Worm (Caenorhabditis elegans) whole organism, L4 larva: ENCODE measurements around the gene K08E7.6.

Experiments used
- D1046.2 ChIP-seq: fragments of 200-800 bp; sonication (Bioruptor generic); IDR thresholded peaks from 2 replicates; pipeline ENCODE4 v1.3.6; 2022; ENCODE audit warnings: missing genetic modification characterization, missing compliant biosample characterization
- F37D6.2 ChIP-seq: sonication (generic microtip); optimal IDR thresholded peaks from 2 replicates; lab custom pipeline; 2016; ENCODE audit warnings: mild to moderate bottlenecking, missing genetic modification characterization, missing compliant biosample characterization
- F49E8.2 ChIP-seq: sonication (generic microtip); optimal IDR thresholded peaks from 2 replicates; lab custom pipeline; 2016; ENCODE audit warnings: missing compliant biosample characterization, mild to moderate bottlenecking, missing genetic modification characterization, borderline replicate concordance
- T20F7.1 ChIP-seq: fragments of 200-800 bp; sonication (Bioruptor generic); optimal IDR thresholded peaks from 2 replicates; lab custom pipeline; 2018; ENCODE audit warnings: mild to moderate bottlenecking, missing genetic modification characterization, missing compliant biosample characterization
- T26A8.4 ChIP-seq: fragments of 200-800 bp; sonication (Bioruptor generic); IDR thresholded peaks from 2 replicates; pipeline ENCODE4 v1.3.6; 2022; ENCODE audit warnings: missing genetic modification characterization, missing compliant biosample characterization
- aha-1 ChIP-seq: fragments of 150-350 bp; peaks from one replicate; lab custom pipeline; 2014; ENCODE audit warnings: missing biosample characterization, missing genetic modification characterization
- ama-1 ChIP-seq: fragments of 150-350 bp; optimal IDR thresholded peaks from 2 replicates; lab custom pipeline; 2014; ENCODE audit warnings: inconsistent platforms, mixed read lengths
- attf-4 ChIP-seq: sonication (generic microtip); optimal IDR thresholded peaks from 3 replicates; lab custom pipeline; 2017; ENCODE audit warnings: missing biosample characterization, missing genetic modification characterization
- ceh-20 ChIP-seq: fragments of 200-800 bp; sonication (Bioruptor generic); IDR thresholded peaks from 2 replicates; pipeline ENCODE4 v1.3.6; 2022; ENCODE audit warnings: missing genetic modification reagents, missing genetic modification characterization, missing compliant biosample characterization
- ceh-28 ChIP-seq: fragments of 150-350 bp; optimal IDR thresholded peaks from 2 replicates; lab custom pipeline; 2014; ENCODE audit warnings: missing biosample characterization, missing genetic modification reagents, missing genetic modification characterization
- ces-1 ChIP-seq: fragments of 150-350 bp; sonication (generic microtip); optimal IDR thresholded peaks from 4 replicates; lab custom pipeline; 2014; ENCODE audit warnings: missing biosample characterization, missing genetic modification reagents, missing genetic modification characterization
- ctbp-1 ChIP-seq: fragments of 200-800 bp; sonication (Bioruptor generic); IDR thresholded peaks from 2 replicates; pipeline ENCODE4 v1.3.6; 2022; ENCODE audit warnings: missing genetic modification reagents, missing genetic modification characterization, missing compliant biosample characterization
- daf-12 ChIP-seq: fragments of 150-350 bp; optimal IDR thresholded peaks from 2 replicates; lab custom pipeline; 2014; ENCODE audit warnings: missing biosample characterization, missing genetic modification reagents, missing genetic modification characterization
- daf-16 ChIP-seq, 3 experiments: sonication (generic microtip); optimal IDR thresholded peaks; 2 replicates each; lab custom pipeline; 2016 to 2017; ENCODE audit warnings: missing genetic modification characterization in 3 of 3, missing genetic modification reagents in 3 of 3, mild to moderate bottlenecking in 2 of 3, missing compliant biosample characterization in 2 of 3, missing biosample characterization in 1 of 3, moderate library complexity in 1 of 3
- daf-8 ChIP-seq: fragments of 200-800 bp; sonication (Bioruptor generic); IDR thresholded peaks from 2 replicates; pipeline ENCODE4 v1.3.6; 2022; ENCODE audit warnings: missing genetic modification characterization, missing compliant biosample characterization
- dpl-1 ChIP-seq: fragments of 150-350 bp; optimal IDR thresholded peaks from 2 replicates; lab custom pipeline; 2014; ENCODE audit warnings: missing biosample characterization, missing genetic modification reagents, missing genetic modification characterization
- egl-27 ChIP-seq: sonication (generic microtip); optimal IDR thresholded peaks from 3 replicates; lab custom pipeline; 2017; ENCODE audit warnings: missing biosample characterization, missing genetic modification reagents, missing genetic modification characterization
- hlh-11 ChIP-seq: fragments of 200-800 bp; sonication (Bioruptor generic); optimal IDR thresholded peaks from 2 replicates; lab custom pipeline; 2018; ENCODE audit warnings: mild to moderate bottlenecking, missing genetic modification characterization, missing compliant biosample characterization
- hlh-30 ChIP-seq: sonication (generic microtip); optimal IDR thresholded peaks from 2 replicates; lab custom pipeline; 2017; ENCODE audit warnings: antibody characterized with exemption, mild to moderate bottlenecking, missing genetic modification characterization, missing compliant biosample characterization; ENCODE audit not compliant: insufficient read depth
- lim-7 ChIP-seq: fragments of 200-800 bp; sonication (Bioruptor generic); IDR thresholded peaks from 2 replicates; pipeline ENCODE4 v1.3.6; 2022; ENCODE audit warnings: missing genetic modification characterization, missing compliant biosample characterization
- lin-1 ChIP-seq: fragments of 200-800 bp; sonication (Bioruptor generic); IDR thresholded peaks from 2 replicates; pipeline ENCODE4 v1.3.6; 2022; ENCODE audit warnings: missing genetic modification reagents, missing genetic modification characterization, missing compliant biosample characterization
- lin-29 ChIP-seq: fragments of 200-800 bp; sonication (Bioruptor generic); IDR thresholded peaks from 2 replicates; pipeline ENCODE4 v1.3.6; 2022; ENCODE audit warnings: missing genetic modification reagents, missing genetic modification characterization, missing compliant biosample characterization
- lin-38 ChIP-seq: fragments of 200-800 bp; sonication (Bioruptor generic); IDR thresholded peaks from 2 replicates; pipeline ENCODE4 v1.3.6; 2022; ENCODE audit warnings: missing genetic modification reagents, missing genetic modification characterization, missing compliant biosample characterization
- lsy-2 ChIP-seq, 2 experiments: fragments of 150-350 bp in 1 of 2; sonication (generic microtip) in 1 of 2; optimal IDR thresholded peaks; 2 replicates each; lab custom pipeline; 2014 to 2017; ENCODE audit warnings: missing biosample characterization in 2 of 2, missing genetic modification characterization in 2 of 2
- mdt-29 ChIP-seq: fragments of 200-800 bp; sonication (Bioruptor generic); IDR thresholded peaks from 2 replicates; pipeline ENCODE4 v1.3.6; 2022; ENCODE audit warnings: missing genetic modification reagents, missing genetic modification characterization, missing compliant biosample characterization
- mep-1 ChIP-seq: fragments of 150-350 bp; sonication (generic microtip); optimal IDR thresholded peaks from 3 replicates; lab custom pipeline; 2014; ENCODE audit warnings: missing biosample characterization, missing genetic modification characterization
- mes-2 ChIP-seq: sonication (generic microtip); optimal IDR thresholded peaks from 2 replicates; lab custom pipeline; 2016; ENCODE audit warnings: missing genotype, mild to moderate bottlenecking, missing genetic modification characterization, missing compliant biosample characterization; ENCODE audit not compliant: poor library complexity, severe bottlenecking
- nhr-11 ChIP-seq: fragments of 150-350 bp; optimal IDR thresholded peaks from 2 replicates; lab custom pipeline; 2014; ENCODE audit warnings: missing biosample characterization, missing genetic modification characterization
- nhr-111 ChIP-seq: fragments of 200-800 bp; sonication (Bioruptor generic); optimal IDR thresholded peaks from 2 replicates; lab custom pipeline; 2018; ENCODE audit warnings: mild to moderate bottlenecking, missing genetic modification characterization, missing compliant biosample characterization
- nhr-237 ChIP-seq: sonication (generic microtip); optimal IDR thresholded peaks from 2 replicates; lab custom pipeline; 2017; ENCODE audit warnings: missing biosample characterization, missing genetic modification characterization
- nhr-25 ChIP-seq: sonication (generic microtip); optimal IDR thresholded peaks from 2 replicates; lab custom pipeline; 2017; ENCODE audit warnings: missing genetic modification characterization, mild to moderate bottlenecking, missing compliant biosample characterization, antibody characterized with exemption, moderate library complexity, borderline replicate concordance; ENCODE audit not compliant: insufficient read depth
- nhr-28 ChIP-seq: fragments of 150-350 bp; optimal IDR thresholded peaks from 2 replicates; lab custom pipeline; 2014; ENCODE audit warnings: missing biosample characterization, missing genetic modification characterization
- nhr-77 ChIP-seq: fragments of 150-350 bp; optimal IDR thresholded peaks from 2 replicates; lab custom pipeline; 2014; ENCODE audit warnings: missing biosample characterization, missing genetic modification characterization
- php-3 ChIP-seq: fragments of 200-800 bp; sonication (Bioruptor generic); IDR thresholded peaks from 2 replicates; pipeline ENCODE4 v1.3.6; 2022; ENCODE audit warnings: missing genetic modification reagents, missing genetic modification characterization, missing compliant biosample characterization
- pqm-1 ChIP-seq: sonication (generic microtip); optimal IDR thresholded peaks from 2 replicates; lab custom pipeline; 2017; ENCODE audit warnings: missing biosample characterization, missing genetic modification characterization
- set-16 ChIP-seq: fragments of 200-800 bp; sonication (Bioruptor generic); IDR thresholded peaks from 2 replicates; pipeline ENCODE4 v1.3.6; 2022; ENCODE audit warnings: missing genetic modification reagents, missing genetic modification characterization, missing compliant biosample characterization
- skn-1 ChIP-seq: fragments of 150-350 bp; optimal IDR thresholded peaks from 2 replicates; lab custom pipeline; 2014; ENCODE audit warnings: missing biosample characterization, missing genetic modification characterization
- snpc-4 ChIP-seq: fragments of 150-350 bp; optimal IDR thresholded peaks from 2 replicates; lab custom pipeline; 2014; ENCODE audit warnings: missing biosample characterization, missing genetic modification characterization
- spr-1 ChIP-seq: sonication (generic microtip); optimal IDR thresholded peaks from 2 replicates; lab custom pipeline; 2016; ENCODE audit warnings: mild to moderate bottlenecking, missing genetic modification characterization, missing compliant biosample characterization
- spr-3 ChIP-seq: fragments of 200-800 bp; sonication (Bioruptor generic); optimal IDR thresholded peaks from 2 replicates; lab custom pipeline; 2018; ENCODE audit warnings: mild to moderate bottlenecking, missing genetic modification characterization, missing compliant biosample characterization
- unc-130 ChIP-seq: sonication (generic microtip); optimal IDR thresholded peaks from 2 replicates; lab custom pipeline; 2016; ENCODE audit warnings: missing genetic modification reagents, missing genetic modification characterization, missing compliant biosample characterization
- unc-62 ChIP-seq, 3 experiments: fragments of 150-350 bp in 1 of 3; sonication (generic microtip); optimal IDR thresholded peaks in 2 of 3; peaks in 1 of 3; 1 replicate in 1 of 3; 2 replicates in 2 of 3; lab custom pipeline; 2014 to 2017; ENCODE audit warnings: missing biosample characterization in 3 of 3, missing genetic modification characterization in 3 of 3, missing genetic modification reagents in 3 of 3, missing genotype in 1 of 3
- vab-7 ChIP-seq: fragments of 200-800 bp; sonication (Bioruptor generic); IDR thresholded peaks from 2 replicates; pipeline ENCODE4 v1.3.6; 2022; ENCODE audit warnings: missing genetic modification reagents, missing genetic modification characterization, missing compliant biosample characterization
- zfp-2 ChIP-seq: sonication (generic microtip); optimal IDR thresholded peaks from 2 replicates; lab custom pipeline; 2016; ENCODE audit warnings: mild to moderate bottlenecking, missing genetic modification characterization, missing compliant biosample characterization
- zip-11 ChIP-seq: fragments of 200-800 bp; sonication (Bioruptor generic); IDR thresholded peaks from 2 replicates; pipeline ENCODE4 v1.3.6; 2022; ENCODE audit warnings: missing genetic modification characterization, missing compliant biosample characterization
- zip-2 ChIP-seq: fragments of 150-350 bp; optimal IDR thresholded peaks from 2 replicates; lab custom pipeline; 2014; ENCODE audit warnings: missing biosample characterization, missing genetic modification characterization
- ztf-7 ChIP-seq: fragments of 150-350 bp; optimal IDR thresholded peaks from 2 replicates; lab custom pipeline; 2014; ENCODE audit warnings: missing biosample characterization, missing genetic modification characterization

The K08E7.6 gene

ce11 chrIV:12615122-12615745 is 34.3 kb upstream of the K08E7.6 start:
- peak; percentile 26; the same call in 1 of the 2 replicates for TF ChIP-seq set-16 (GFP tag; lab: Robert Waterston, UW)
- TF ChIP-seq php-3, result no peak
- TF ChIP-seq nhr-111 (GFP tag; lab: Kevin White, UChicago), result no peak
- TF ChIP-seq unc-130 (GFP tag; lab: Kevin White, UChicago), result no peak
- TF ChIP-seq ceh-20 (GFP tag; lab: Robert Waterston, UW), result no peak
- peak; percentile 14 for TF ChIP-seq hlh-11 (tag; lab: Kevin White, UChicago)
- no peak for TF ChIP-seq lsy-2 (tag; optimal IDR thresholded peaks at IDR 0.05; lab: Kevin White, UChicago)
- TF ChIP-seq mdt-29 (GFP tag; lab: Robert Waterston, UW), result no peak
- TF ChIP-seq vab-7 (GFP tag; lab: Robert Waterston, UW), result no peak
- no peak for TF ChIP-seq nhr-237 (tag; lab: Kevin White, UChicago)
- no peak for TF ChIP-seq nhr-25
- TF ChIP-seq daf-8 (GFP tag; lab: Robert Waterston, UW), result no peak
- no peak for TF ChIP-seq aha-1 (tag; lab: Kevin White, UChicago)
- no peak for TF ChIP-seq daf-12
- peak; percentile 5 for TF ChIP-seq nhr-11 (tag; lab: Kevin White, UChicago)
- TF ChIP-seq ztf-7 (tag; lab: Kevin White, UChicago), result no peak
- TF ChIP-seq spr-1, result no peak
- TF ChIP-seq ceh-28 (tag; lab: Kevin White, UChicago), result no peak
- TF ChIP-seq snpc-4 (tag; lab: Kevin White, UChicago), result no peak
- no peak for TF ChIP-seq hlh-30 (tag; lab: Kevin White, UChicago)
- TF ChIP-seq nhr-28 (tag; lab: Kevin White, UChicago), result no peak
- peak in 1 of 2 experiments; percentile 94 for TF ChIP-seq unc-62 (GFP tag; optimal IDR thresholded peaks at IDR 0.05 in 1 of 2; lab: Kevin White, UChicago)
- TF ChIP-seq unc-62 (tag; optimal IDR thresholded peaks at IDR 0.05; lab: Kevin White, UChicago), result no peak
- no peak for TF ChIP-seq D1046.2 (GFP tag; lab: Robert Waterston, UW)
- TF ChIP-seq, all 104 proteins: peak for 4

DNA sequence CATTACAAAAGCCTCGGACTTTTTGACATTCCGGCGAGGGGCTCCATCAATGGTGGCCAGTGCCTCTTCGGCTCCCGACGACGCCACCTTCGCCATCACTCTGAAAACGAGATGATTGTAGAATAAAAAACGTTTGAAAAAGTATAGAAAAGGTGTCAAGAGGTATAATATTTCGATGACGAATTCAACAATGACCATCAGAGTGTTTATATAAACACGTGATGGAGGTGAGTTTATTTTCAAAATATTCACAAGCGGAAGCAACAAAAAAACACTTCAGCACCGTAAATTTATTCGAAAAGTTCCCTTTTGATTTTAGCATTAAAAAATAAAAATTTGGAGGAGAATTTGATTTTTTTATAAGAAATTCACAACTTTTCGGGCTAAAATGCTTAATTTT is 33.7 kb upstream of the K08E7.6 start, which contains the start of gene efa-6:
Gene efa-6, minus strand, starts transcription at position 101 of the 400 bp plus-strand sequence.
- no peak for TF ChIP-seq pqm-1 (tag; lab: Kevin White, UChicago)

ce11 chrIV:12605401-12605800 is 24.5 kb upstream of the K08E7.6 start, which contains the start of gene Y55D9A.2:
Y55D9A.2 (minus strand) TSS chrIV:12605431.
- TF ChIP-seq ces-1 (GFP tag; lab: Kevin White, UChicago), result no peak
- TF ChIP-seq egl-27 (tag; lab: Kevin White, UChicago), result no peak
- TF ChIP-seq skn-1, result no peak
- peak; percentile 70 for TF ChIP-seq mes-2 (tag; lab: Kevin White, UChicago)
- TF ChIP-seq nhr-77, result peak; percentile 22
- no peak for TF ChIP-seq lin-1
- TF ChIP-seq lin-29 (GFP tag; lab: Robert Waterston, UW), result no peak
- no peak for TF ChIP-seq F37D6.2
- no peak for TF ChIP-seq attf-4 (tag; lab: Kevin White, UChicago)
- TF ChIP-seq F49E8.2 (tag; lab: Kevin White, UChicago), result no peak
- no peak for TF ChIP-seq zip-2 (tag; lab: Kevin White, UChicago)
- TF ChIP-seq unc-130 (GFP tag; lab: Kevin White, UChicago), result peak; percentile 4
- TF ChIP-seq spr-3, result no peak
- TF ChIP-seq lin-38 (GFP tag; lab: Robert Waterston, UW), result peak; percentile 90
- TF ChIP-seq dpl-1 (GFP tag; lab: Kevin White, UChicago), result peak; percentile 40
- TF ChIP-seq T26A8.4, result no peak
- no peak for TF ChIP-seq daf-16 (GFP tag; optimal IDR thresholded peaks at IDR 0.05; lab: Kevin White, UChicago)
- TF ChIP-seq daf-16 (tag; optimal IDR thresholded peaks at IDR 0.05; lab: Kevin White, UChicago), result peak; percentile 9
- peak; percentile 60 for TF ChIP-seq T20F7.1 (GFP tag; lab: Kevin White, UChicago)
- TF ChIP-seq lim-7, result no peak
- no peak for TF ChIP-seq ama-1 (lab: Kevin White, UChicago)
- no peak for TF ChIP-seq ctbp-1 (GFP tag; lab: Robert Waterston, UW)
- TF ChIP-seq lsy-2 (tag; optimal IDR thresholded peaks at IDR 0.05; lab: Kevin White, UChicago), result peak in 1 of 2 experiments; percentile 64
- peak; percentile 2 for TF ChIP-seq mep-1 (tag; lab: Kevin White, UChicago)
- TF ChIP-seq zip-11 (GFP tag; lab: Robert Waterston, UW), result no peak
- TF ChIP-seq vab-7 (GFP tag; lab: Robert Waterston, UW), result no peak
- TF ChIP-seq zfp-2, result no peak
